Worm (Caenorhabditis elegans) whole organism, early embryonic: ENCODE results near the gene srj-25.
A peak's percentile ranks its signal among the peaks of the same experiment; 100 is the strongest.

Experiments
- B0310.2 ChIP-seq: sonication (generic microtip); optimal IDR thresholded peaks from 2 replicates; lab custom pipeline; 2016; ENCODE audit warnings: mild to moderate bottlenecking, missing genetic modification characterization, missing compliant biosample characterization
- F13C5.2 ChIP-seq: sonication (generic microtip); optimal IDR thresholded peaks from 2 replicates; lab custom pipeline; 2017; ENCODE audit warnings: mild to moderate bottlenecking, missing genetic modification characterization, inconsistent platforms, missing compliant biosample characterization
- aly-1 ChIP-seq: sonication (generic microtip); optimal IDR thresholded peaks from 2 replicates; lab custom pipeline; 2016; ENCODE audit warnings: missing genetic modification characterization, missing compliant biosample characterization
- ama-1 ChIP-seq: fragments of 150-350 bp; optimal IDR thresholded peaks from 2 replicates; lab custom pipeline; 2014
- ceh-13 ChIP-seq: fragments of 200-800 bp; sonication (Bioruptor generic); optimal IDR thresholded peaks from 2 replicates; lab custom pipeline; 2018; ENCODE audit warnings: mild to moderate bottlenecking, missing genetic modification characterization, missing compliant biosample characterization
- ceh-36 ChIP-seq: sonication (generic microtip); optimal IDR thresholded peaks from 2 replicates; lab custom pipeline; 2016; ENCODE audit warnings: missing genetic modification characterization, inconsistent platforms, missing compliant biosample characterization
- ets-7 ChIP-seq: sonication (generic microtip); optimal IDR thresholded peaks from 2 replicates; lab custom pipeline; 2016; ENCODE audit warnings: missing genotype, missing genetic modification characterization, missing compliant biosample characterization
- flt-1 ChIP-seq: fragments of 200-800 bp; sonication (Bioruptor generic); IDR thresholded peaks from 2 replicates; pipeline ENCODE4 v1.3.6; 2022; ENCODE audit warnings: missing genetic modification characterization, missing compliant biosample characterization
- hmbx-1 ChIP-seq: sonication (generic microtip); optimal IDR thresholded peaks from 2 replicates; lab custom pipeline; 2016; ENCODE audit warnings: mild to moderate bottlenecking, missing genetic modification characterization, missing compliant biosample characterization
- hmg-4 ChIP-seq: fragments of 200-800 bp; sonication (Bioruptor generic); optimal IDR thresholded peaks from 2 replicates; lab custom pipeline; 2018; ENCODE audit warnings: mild to moderate bottlenecking, missing genetic modification characterization, missing compliant biosample characterization
- hnd-1 ChIP-seq: sonication (generic microtip); optimal IDR thresholded peaks from 2 replicates; lab custom pipeline; 2016; ENCODE audit warnings: missing genetic modification characterization, missing compliant biosample characterization
- pes-1 ChIP-seq: fragments of 200-800 bp; sonication (Bioruptor generic); IDR thresholded peaks from 2 replicates; pipeline ENCODE4 v1.3.6; 2022; ENCODE audit warnings: missing genetic modification reagents, missing genetic modification characterization, missing compliant biosample characterization
- scrt-1 ChIP-seq: fragments of 200-800 bp; sonication (Bioruptor generic); IDR thresholded peaks from 2 replicates; pipeline ENCODE4 v1.3.6; 2022; ENCODE audit warnings: missing genetic modification characterization, missing compliant biosample characterization
- sea-1 ChIP-seq: fragments of 200-800 bp; sonication (Bioruptor generic); conservative IDR thresholded peaks from 2 replicates; pipeline ENCODE4 v1.3.6; 2022; ENCODE audit warnings: missing genetic modification characterization, missing compliant biosample characterization
- tbx-11 ChIP-seq: fragments of 200-800 bp; sonication (Bioruptor generic); IDR thresholded peaks from 2 replicates; pipeline ENCODE4 v1.3.6; 2022; ENCODE audit warnings: missing genetic modification characterization, missing compliant biosample characterization
- tbx-37 ChIP-seq: fragments of 200-800 bp; sonication (Bioruptor generic); conservative IDR thresholded peaks from 2 replicates; pipeline ENCODE4 v1.3.6; 2022; ENCODE audit warnings: missing genetic modification reagents, missing genetic modification characterization, missing compliant biosample characterization
- tra-4 ChIP-seq: sonication (generic microtip); optimal IDR thresholded peaks from 2 replicates; lab custom pipeline; 2017; ENCODE audit warnings: missing genetic modification characterization, missing compliant biosample characterization

srj-25 gene

ce11 chrV:724470-724890, 11.6 kb downstream of the srj-25 start:
- TF ChIP-seq scrt-1 (GFP tag; lab: Robert Waterston, UW) (no peak), tra-4 (no peak), hmg-4 (no peak), sea-1 (GFP tag; lab: Robert Waterston, UW) (no peak), ets-7 (tag; lab: Kevin White, UChicago) (no peak), hmbx-1 (no peak), flt-1 (GFP tag; lab: Robert Waterston, UW) (no peak), aly-1 (tag; lab: Kevin White, UChicago) (no peak), tbx-37 (GFP tag; lab: Robert Waterston, UW) (no peak), hnd-1 (tag; lab: Kevin White, UChicago) (no peak)

ce11 chrV:723895-724352, 12.1 kb downstream of the srj-25 start, which contains the start of gene fbxb-72:
Gene fbxb-72 (minus strand): TSS chrV:723952.
- TF ChIP-seq aly-1 (tag; lab: Kevin White, UChicago): no peak
- TF ChIP-seq ceh-13 (GFP tag; lab: Kevin White, UChicago): no peak
- TF ChIP-seq scrt-1 (GFP tag; lab: Robert Waterston, UW): no peak
- no peak for TF ChIP-seq tbx-37 (GFP tag; lab: Robert Waterston, UW)
- TF ChIP-seq ets-7 (tag; lab: Kevin White, UChicago): no peak
- TF ChIP-seq F13C5.2 (tag; lab: Kevin White, UChicago): no peak
- no peak for TF ChIP-seq tra-4

- TF ChIP-seq tra-4 (no peak), ceh-36 (tag; lab: Kevin White, UChicago) (no peak), hmg-4 (no peak), tbx-37 (GFP tag; lab: Robert Waterston, UW) (no peak), pes-1 (no peak), ets-7 (tag; lab: Kevin White, UChicago) (no peak), hmbx-1 (no peak), scrt-1 (GFP tag; lab: Robert Waterston, UW) (no peak), tbx-11 (GFP tag; lab: Robert Waterston, UW) (no peak), hnd-1 (tag; lab: Kevin White, UChicago) (no peak), aly-1 (tag; lab: Kevin White, UChicago) (no peak), sea-1 (GFP tag; lab: Robert Waterston, UW) (no peak), B0310.2 (tag; lab: Kevin White, UChicago) (no peak)
Measured at ce11 chrV:722889-723288, 13.2 kb downstream of the srj-25 start.

ce11 chrV:719731-720130, 16.3 kb downstream of the srj-25 start, which contains the start of gene srbc-40:
Gene srbc-40 (minus strand): TSS chrV:719831.
- TF ChIP-seq ama-1 (no peak), pes-1 (no peak)

ce11 chrV:712882-713281, 23.2 kb downstream of the srj-25 start, which contains the start of gene cyp-33C11:
Gene cyp-33C11 (minus strand): TSS chrV:712982.
- TF ChIP-seq tbx-11 (GFP tag; lab: Robert Waterston, UW): no peak
- no peak for TF ChIP-seq ama-1
- no peak for TF ChIP-seq pes-1
- no peak for TF ChIP-seq ceh-36 (tag; lab: Kevin White, UChicago)
- no peak for TF ChIP-seq sea-1 (GFP tag; lab: Robert Waterston, UW)
- no peak for TF ChIP-seq scrt-1 (GFP tag; lab: Robert Waterston, UW)
- no peak for TF ChIP-seq hmg-4
- no peak for TF ChIP-seq ceh-13 (GFP tag; lab: Kevin White, UChicago)
- TF ChIP-seq flt-1 (GFP tag; lab: Robert Waterston, UW): no peak
- no peak for TF ChIP-seq ets-7 (tag; lab: Kevin White, UChicago)
- TF ChIP-seq B0310.2 (tag; lab: Kevin White, UChicago): no peak
- TF ChIP-seq F13C5.2 (tag; lab: Kevin White, UChicago): no peak
- no peak for TF ChIP-seq tra-4
- no peak for TF ChIP-seq aly-1 (tag; lab: Kevin White, UChicago)
- TF ChIP-seq tbx-37 (GFP tag; lab: Robert Waterston, UW): no peak
- no peak for TF ChIP-seq hmbx-1

ce11 chrV:708808-709207, 27.3 kb downstream of the srj-25 start, which contains the start of gene srbc-39:
Gene srbc-39 (plus strand): TSS chrV:709108.
- no peak for TF ChIP-seq tbx-11 (GFP tag; lab: Robert Waterston, UW)

ce11 chrV:706918-707317, 29.2 kb downstream of the srj-25 start, which contains the start of gene srbc-38:
Gene srbc-38 (plus strand): TSS chrV:707218.
- TF ChIP-seq sea-1 (GFP tag; lab: Robert Waterston, UW) (no peak), scrt-1 (GFP tag; lab: Robert Waterston, UW) (no peak), ama-1 (no peak), hmbx-1 (no peak), aly-1 (tag; lab: Kevin White, UChicago) (no peak), ceh-36 (tag; lab: Kevin White, UChicago) (no peak), ceh-13 (GFP tag; lab: Kevin White, UChicago) (no peak), B0310.2 (tag; lab: Kevin White, UChicago) (no peak), tbx-37 (GFP tag; lab: Robert Waterston, UW) (no peak), ets-7 (tag; lab: Kevin White, UChicago) (no peak)

ce11 chrV:706449-706848, 29.6 kb downstream of the srj-25 start:
- TF ChIP-seq tbx-37 (GFP tag; lab: Robert Waterston, UW) (0 out of 2 replicates have a peak, but pooled peaks have one; percentile 4), scrt-1 (GFP tag; lab: Robert Waterston, UW) (peak; percentile 68; the same call in 1 of the 2 replicates), flt-1 (GFP tag; lab: Robert Waterston, UW) (peak; percentile 37; the same call in 1 of the 2 replicates), pes-1 (peak; percentile 78), tbx-11 (GFP tag; lab: Robert Waterston, UW) (peak; percentile 27; the same call in 1 of the 2 replicates)
